Worm (Caenorhabditis elegans): ENCODE data around the gene K12H4.7.

The K12H4.7 gene

DNA sequence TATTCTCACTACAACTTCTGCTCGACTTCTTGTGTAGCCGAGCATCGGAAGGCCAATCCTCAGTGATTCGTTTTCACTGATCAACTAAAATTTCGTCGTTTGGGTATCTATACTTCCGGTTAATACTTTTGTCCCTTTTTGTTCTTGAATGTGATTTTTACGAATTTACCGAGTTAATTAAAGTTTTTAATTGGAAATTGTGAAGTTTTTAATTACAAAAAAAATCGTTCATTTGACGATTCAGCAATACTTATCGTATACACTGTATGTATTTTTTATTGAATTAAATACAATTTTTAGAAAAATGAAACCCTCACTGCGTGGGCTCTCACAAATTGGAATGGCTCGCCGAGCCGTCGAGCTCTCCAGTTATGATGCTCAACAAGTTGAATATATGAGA lies 40.5 kb upstream of the K12H4.7 start, which contains the start of gene idi-1:
TSS of gene idi-1 (plus strand) at position 301 of the 400 bp plus-strand sequence.
- no peak for TF ChIP-seq daf-16 (GFP tag; optimal IDR thresholded peaks at IDR 0.05)
- TF ChIP-seq daf-16 (tag; optimal IDR thresholded peaks at IDR 0.05) = no peak
- no peak for TF ChIP-seq mep-1 (tag; optimal IDR thresholded peaks at IDR 0.05)
- TF ChIP-seq ceh-32 (tag; optimal IDR thresholded peaks at IDR 0.05; ENCODE audit: poor library complexity) = no peak
- TF ChIP-seq pqm-1 (tag; optimal IDR thresholded peaks at IDR 0.05) = no peak
- no peak for TF ChIP-seq Y75B8A.6 (GFP tag; IDR thresholded peaks at IDR 0.05)
- no peak for TF ChIP-seq nhr-76 (tag; optimal IDR thresholded peaks at IDR 0.05)
- TF ChIP-seq nhr-6 (tag; optimal IDR thresholded peaks at IDR 0.05) = no peak
- TF ChIP-seq dpl-1 (GFP tag; optimal IDR thresholded peaks at IDR 0.05) = no peak
- TF ChIP-seq ama-1 (optimal IDR thresholded peaks at IDR 0.05) = no peak
- TF ChIP-seq F49E8.2 (tag; optimal IDR thresholded peaks at IDR 0.05; ENCODE audit: borderline replicate concordance) = no peak
- TF ChIP-seq ztf-7 (tag; optimal IDR thresholded peaks at IDR 0.05) = no peak
- TF ChIP-seq nhr-77 (tag; optimal IDR thresholded peaks at IDR 0.05) = no peak
- TF ChIP-seq arid-1 (GFP tag; conservative IDR thresholded peaks at IDR 0.05) = no peak

DNA sequence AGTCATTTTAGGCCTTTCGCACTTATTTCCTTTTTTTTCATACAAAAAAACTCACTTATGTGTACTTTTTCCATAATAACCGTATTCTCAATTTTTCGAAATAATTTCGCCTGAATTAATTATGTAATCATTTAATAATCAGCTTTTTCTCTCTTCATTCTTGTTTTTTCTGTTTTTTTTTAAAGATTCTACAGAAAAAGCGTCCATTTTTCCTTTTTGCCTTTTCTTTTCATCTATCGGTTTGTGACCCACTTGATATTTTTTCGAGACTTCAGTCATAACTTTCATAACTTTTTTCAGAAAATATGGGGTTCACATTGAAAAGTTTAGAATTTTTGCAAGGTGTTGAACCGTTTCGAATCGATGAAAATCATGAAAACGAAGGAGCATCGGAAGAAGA lies 37.4 kb upstream of the K12H4.7 start, which contains the start of gene vms-1:
TSS of gene vms-1 (plus strand) at position 301 of the 400 bp plus-strand sequence.
- TF ChIP-seq spr-1 (tag; optimal IDR thresholded peaks at IDR 0.05) (no peak), aly-2 (tag; optimal IDR thresholded peaks at IDR 0.05) (no peak), php-3 (GFP tag; IDR thresholded peaks at IDR 0.05) (no peak), nhr-11 (tag; optimal IDR thresholded peaks at IDR 0.05) (no peak), zag-1 (tag; optimal IDR thresholded peaks at IDR 0.05) (no peak), ceh-28 (tag; optimal IDR thresholded peaks at IDR 0.05) (no peak), vab-7 (GFP tag; IDR thresholded peaks at IDR 0.05) (no peak), ztf-7 (tag; optimal IDR thresholded peaks at IDR 0.05) (no peak), jun-1 (tag; optimal IDR thresholded peaks at IDR 0.05) (no peak), mdl-1 (tag; optimal IDR thresholded peaks at IDR 0.05) (no peak), snpc-1.2 (GFP tag; IDR thresholded peaks at IDR 0.05) (no peak), zfp-3 (GFP tag; conservative IDR thresholded peaks at IDR 0.05) (no peak), daf-12 (tag; optimal IDR thresholded peaks at IDR 0.05) (no peak), nhr-41 (GFP tag; IDR thresholded peaks at IDR 0.05) (no peak), nhr-10 (tag; optimal IDR thresholded peaks at IDR 0.05) (no peak), cey-2 (tag; optimal IDR thresholded peaks at IDR 0.05; ENCODE audit: borderline replicate concordance, insufficient read depth) (no peak), lin-39 (tag; optimal IDR thresholded peaks at IDR 0.05) (no peak), tag-97 (GFP tag; IDR thresholded peaks at IDR 0.05) (no peak)

DNA sequence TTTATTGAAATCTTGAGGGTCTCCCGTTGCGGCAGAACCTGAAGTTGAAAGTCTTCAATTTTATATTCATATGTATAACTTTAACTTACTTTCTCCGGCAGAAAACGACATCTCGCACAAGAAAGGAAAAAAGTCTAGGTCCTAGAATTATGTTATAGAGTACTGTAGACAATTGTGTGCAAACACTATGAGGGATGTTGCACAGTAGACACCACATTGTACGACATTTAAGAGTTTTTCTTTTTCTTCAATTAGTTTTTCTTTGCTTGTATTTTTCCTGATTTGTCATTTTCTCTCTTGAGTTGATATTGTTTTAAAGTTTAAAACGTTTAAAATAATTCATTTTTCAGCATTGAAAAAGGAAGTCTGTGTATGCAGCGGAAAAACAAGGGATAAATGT lies 34.5 kb upstream of the K12H4.7 start, which contains the start of the genes K06H7.7 and grp-1:
TSS of gene K06H7.7 (minus strand) at position 121 of the 400 bp plus-strand sequence.
TSS of gene grp-1 (plus strand) at position 351 of the 400 bp plus-strand sequence.
- TF ChIP-seq lin-38 (GFP tag; IDR thresholded peaks at IDR 0.05) = peak; percentile 64
- TF ChIP-seq set-16 (GFP tag; IDR thresholded peaks at IDR 0.05) = no peak
- no peak for TF ChIP-seq nhr-77 (tag; optimal IDR thresholded peaks at IDR 0.05)
- no peak for TF ChIP-seq ceh-20 (GFP tag; IDR thresholded peaks at IDR 0.05)
- no peak for TF ChIP-seq snpc-4 (tag; optimal IDR thresholded peaks at IDR 0.05)
- TF ChIP-seq cey-2 (tag; optimal IDR thresholded peaks at IDR 0.05; ENCODE audit: borderline replicate concordance, insufficient read depth) = no peak
- no peak for TF ChIP-seq duxl-1 (tag; optimal IDR thresholded peaks at IDR 0.05; ENCODE audit: poor library complexity)
- TF ChIP-seq ZK546.5 (tag; optimal IDR thresholded peaks at IDR 0.05) = no peak
- no peak for TF ChIP-seq mdl-1 (tag; optimal IDR thresholded peaks at IDR 0.05)
- TF ChIP-seq ztf-11 (tag; optimal IDR thresholded peaks at IDR 0.05) = no peak
- no peak for TF ChIP-seq pha-4 (GFP tag; IDR thresholded peaks at IDR 0.05)
- TF ChIP-seq pha-4 (tag; optimal IDR thresholded peaks at IDR 0.05) = peak; percentile 0
- TF ChIP-seq dpl-1 (GFP tag; optimal IDR thresholded peaks at IDR 0.05) = peak; percentile 66
- peak; percentile 37 for TF ChIP-seq nhr-6 (tag; optimal IDR thresholded peaks at IDR 0.05)
- TF ChIP-seq hlh-30 (tag; optimal IDR thresholded peaks at IDR 0.05; ENCODE audit: insufficient read depth) = peak; percentile 34
- TF ChIP-seq mes-2 (tag; optimal IDR thresholded peaks at IDR 0.05; ENCODE audit: poor library complexity, severe bottlenecking) = peak; percentile 59
- TF ChIP-seq ama-1 (optimal IDR thresholded peaks at IDR 0.05) = no peak
- TF ChIP-seq fos-1 (tag; optimal IDR thresholded peaks at IDR 0.05) = no peak
- no peak for TF ChIP-seq zip-11 (GFP tag; IDR thresholded peaks at IDR 0.05)
- TF ChIP-seq zfp-2 (tag; optimal IDR thresholded peaks at IDR 0.05) = no peak
- no peak for TF ChIP-seq mxl-3 (GFP tag; optimal IDR thresholded peaks at IDR 0.05)
- peak; percentile 92 to 99 for TF ChIP-seq lsy-2 (tag; optimal IDR thresholded peaks at IDR 0.05)
- TF ChIP-seq nhr-42 (GFP tag; IDR thresholded peaks at IDR 0.05) = no peak
- TF ChIP-seq egl-27 (tag; optimal IDR thresholded peaks at IDR 0.05) = no peak
- no peak for TF ChIP-seq ztf-7 (tag; optimal IDR thresholded peaks at IDR 0.05)
- TF ChIP-seq fkh-10 (GFP tag; optimal IDR thresholded peaks at IDR 0.05) = no peak
- TF ChIP-seq arid-1 (GFP tag; conservative IDR thresholded peaks at IDR 0.05) = peak; percentile 42; the same call in 1 of the 2 replicates

Data from whole organism, L4 larva.